Worm (Caenorhabditis elegans): Measurements from ENCODE around the gene hxk-3.

DNA sequence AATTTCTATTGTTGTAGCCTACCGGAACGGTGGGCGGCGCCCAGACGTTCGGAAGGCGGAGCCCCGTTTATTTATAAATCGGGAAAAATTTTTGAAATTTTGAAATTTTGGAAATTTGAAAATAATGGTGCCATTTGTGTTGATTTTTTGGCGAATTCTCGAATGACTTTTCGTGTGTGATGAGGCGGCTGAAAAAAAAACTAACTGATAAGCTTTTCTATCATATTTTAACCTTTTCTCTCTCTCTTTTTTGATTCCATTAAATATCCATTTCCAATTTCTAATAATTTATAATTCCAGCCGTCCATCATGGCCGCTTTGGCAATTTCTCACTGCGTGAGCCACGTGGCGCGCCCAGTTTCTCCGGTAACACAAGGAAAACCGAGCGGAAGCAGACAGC, 40.7 kb upstream of the hxk-3 start, which contains the start of gene nadk-1:
- TF ChIP-seq blmp-1 (tag; optimal IDR thresholded peaks at IDR 0.05) (no peak), pha-4 (tag; optimal IDR thresholded peaks at IDR 0.05) (no peak), lsy-2 (tag; optimal IDR thresholded peaks at IDR 0.05) (no peak), nhr-76 (tag; optimal IDR thresholded peaks at IDR 0.05) (no peak), unc-62 (GFP tag; optimal IDR thresholded peaks at IDR 0.05) (no peak), unc-120 (tag; optimal IDR thresholded peaks at IDR 0.05; ENCODE audit: poor library complexity, severe bottlenecking) (no peak), unc-39 (tag; optimal IDR thresholded peaks at IDR 0.05) (no peak)
